Worm (Caenorhabditis elegans): Measurements from ENCODE around the gene srm-6.

srm-6 gene

DNA sequence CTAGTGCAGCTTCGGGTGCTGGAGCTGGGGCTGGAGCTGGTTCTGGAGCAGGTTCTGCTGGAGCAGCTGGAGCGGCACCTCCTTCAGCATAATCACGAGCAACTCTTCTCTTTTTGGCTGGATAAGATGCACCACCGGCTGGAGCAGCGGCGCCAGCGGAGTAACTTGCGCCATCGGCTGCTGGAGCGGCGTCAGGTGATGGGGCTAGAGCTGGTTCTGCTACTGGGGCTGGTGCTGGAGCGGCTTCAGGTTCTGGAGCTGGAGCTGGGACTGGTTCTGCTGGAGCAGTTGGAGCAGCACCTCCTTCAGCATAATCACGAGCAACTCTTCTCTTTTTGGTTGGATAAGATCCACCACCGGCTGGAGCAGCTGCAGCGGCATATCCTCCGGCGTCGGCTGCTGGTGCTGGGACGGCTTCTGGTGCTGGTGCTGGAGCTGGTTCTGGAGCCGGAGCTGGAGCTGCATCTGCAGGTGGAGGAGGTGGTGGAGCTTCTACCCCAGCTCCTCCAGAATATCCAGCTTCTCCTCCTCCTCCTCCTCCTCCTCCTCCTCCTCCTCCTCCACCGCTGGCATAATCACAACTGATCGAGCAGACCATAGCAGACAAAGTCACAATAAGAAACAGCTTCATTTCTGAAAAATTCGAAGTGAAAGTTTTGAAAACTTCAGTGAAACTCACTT lies 17.5 kb upstream of the srm-6 start, which contains the start of gene F47B8.13:
Gene F47B8.13 (minus strand): TSS at position 631 of the 681 bp plus-strand sequence.
- TF ChIP-seq elt-1 (tag; optimal IDR thresholded peaks at IDR 0.05; ENCODE audit: borderline replicate concordance, insufficient read depth) (no peak), snpc-4 (tag; optimal IDR thresholded peaks at IDR 0.05) (no peak), pha-4 (tag; optimal IDR thresholded peaks at IDR 0.05) (no peak), nhr-237 (tag; optimal IDR thresholded peaks at IDR 0.05) (no peak), ceh-83 (GFP tag; optimal IDR thresholded peaks at IDR 0.05) (no peak), elt-3 (tag; optimal IDR thresholded peaks at IDR 0.05) (no peak), cnd-1 (tag; optimal IDR thresholded peaks at IDR 0.05) (no peak), nhr-28 (tag; optimal IDR thresholded peaks at IDR 0.05) (no peak), nhr-76 (tag; optimal IDR thresholded peaks at IDR 0.05) (no peak), flh-1 (GFP tag; optimal IDR thresholded peaks at IDR 0.05) (no peak), sem-2 (GFP tag; optimal IDR thresholded peaks at IDR 0.05) (no peak)

DNA sequence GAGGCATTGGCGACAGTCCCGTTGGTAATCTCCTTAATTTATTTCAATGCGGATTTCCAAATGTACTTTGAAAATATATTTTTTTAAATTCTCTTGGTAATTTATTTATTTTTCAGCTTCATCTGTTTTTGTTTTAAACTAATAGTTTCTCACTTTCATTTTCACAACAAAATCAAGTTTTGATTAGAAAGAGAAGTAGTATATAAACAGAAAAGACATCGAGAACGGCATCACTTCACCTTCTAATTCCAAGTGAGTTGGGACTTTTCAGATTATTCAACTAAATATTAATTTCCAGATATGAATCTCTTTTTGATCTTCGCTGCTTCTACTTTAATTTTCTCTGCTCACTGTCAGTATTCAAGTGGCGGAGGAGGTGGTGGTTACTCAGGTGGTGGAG lies 16.5 kb upstream of the srm-6 start, which contains the start of gene F47B8.14:
Gene F47B8.14 (plus strand): TSS at position 301 of the 400 bp plus-strand sequence.
- no peak for TF ChIP-seq nhr-12 (tag; optimal IDR thresholded peaks at IDR 0.05)
- TF ChIP-seq unc-62 (GFP tag; optimal IDR thresholded peaks at IDR 0.05): no peak
- TF ChIP-seq lsy-2 (tag; optimal IDR thresholded peaks at IDR 0.05): no peak
- TF ChIP-seq ceh-83 (GFP tag; optimal IDR thresholded peaks at IDR 0.05): no peak
- no peak for TF ChIP-seq snpc-4 (tag; optimal IDR thresholded peaks at IDR 0.05)
- TF ChIP-seq elt-1 (tag; optimal IDR thresholded peaks at IDR 0.05; ENCODE audit: borderline replicate concordance, insufficient read depth): no peak
- TF ChIP-seq drap-1 (GFP tag; optimal IDR thresholded peaks at IDR 0.05): no peak
- TF ChIP-seq mls-2 (tag; optimal IDR thresholded peaks at IDR 0.05): no peak
- TF ChIP-seq ceh-39 (tag; optimal IDR thresholded peaks at IDR 0.05): no peak
- no peak for TF ChIP-seq sem-2 (GFP tag; optimal IDR thresholded peaks at IDR 0.05)
- no peak for TF ChIP-seq M03D4.4 (tag; optimal IDR thresholded peaks at IDR 0.05)
- TF ChIP-seq mab-5 (tag; optimal IDR thresholded peaks at IDR 0.05): no peak
- no peak for TF ChIP-seq nhr-76 (tag; optimal IDR thresholded peaks at IDR 0.05)

DNA sequence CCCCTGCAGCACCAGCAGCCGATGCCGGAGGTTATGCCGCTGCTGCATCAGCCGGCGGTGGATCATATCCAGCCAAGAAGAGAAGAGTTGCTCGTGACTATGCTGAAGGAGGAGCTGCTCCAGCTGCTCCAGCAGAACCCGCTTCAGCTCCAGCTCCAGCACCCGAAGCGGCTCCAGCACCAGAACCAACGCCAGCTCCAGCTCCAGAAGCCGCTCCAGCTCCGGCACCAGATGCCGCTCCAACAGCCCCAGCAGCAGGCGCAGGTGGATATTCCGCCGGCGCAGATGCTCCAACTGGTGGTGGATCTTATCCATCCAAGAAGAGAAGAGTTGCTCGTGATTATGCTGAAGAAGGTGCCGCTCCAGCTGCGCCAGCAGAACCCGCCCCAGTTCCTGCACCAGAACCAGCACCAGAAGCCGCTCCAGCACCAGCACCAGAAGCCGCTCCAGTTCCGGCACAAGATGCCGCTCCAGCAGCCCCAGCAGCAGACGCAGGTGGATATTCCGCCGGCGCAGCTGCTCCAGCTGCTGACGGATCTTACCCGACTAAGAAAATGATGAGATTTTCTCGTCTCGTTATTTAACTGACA lies 15.9 kb upstream of the srm-6 start:
- no peak for TF ChIP-seq unc-62 (GFP tag; optimal IDR thresholded peaks at IDR 0.05)
- no peak for TF ChIP-seq mep-1 (tag; optimal IDR thresholded peaks at IDR 0.05)
- TF ChIP-seq sptf-1 (tag; optimal IDR thresholded peaks at IDR 0.05): peak; percentile 22
- TF ChIP-seq nhr-12 (tag; optimal IDR thresholded peaks at IDR 0.05): no peak
- peak; percentile 31 for TF ChIP-seq drap-1 (GFP tag; optimal IDR thresholded peaks at IDR 0.05)

DNA sequence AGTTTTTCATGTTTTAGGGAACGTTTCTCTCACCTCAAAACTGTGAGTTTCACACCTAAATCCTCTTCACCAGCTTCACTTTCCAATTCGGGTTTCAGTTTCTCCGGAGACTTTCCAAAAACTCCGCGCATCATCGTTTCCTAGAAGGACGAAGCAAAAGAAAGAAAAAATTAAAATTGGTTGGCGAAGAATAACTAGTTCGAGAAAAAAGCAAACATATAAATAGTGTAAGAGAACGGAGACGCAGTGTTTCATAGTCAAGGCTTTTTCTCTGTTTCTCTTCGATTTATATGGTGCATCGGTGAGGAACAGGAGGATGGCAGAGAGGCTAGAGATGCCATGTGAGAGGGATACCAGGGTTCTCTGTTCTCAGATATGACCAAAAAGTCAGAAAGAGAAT lies 14.0 kb upstream of the srm-6 start, which contains the start of gene F47B8.3:
Gene F47B8.3 (minus strand): TSS at position 261 of the 400 bp plus-strand sequence.
- TF ChIP-seq ces-1 (GFP tag; optimal IDR thresholded peaks at IDR 0.05) (peak; percentile 17), flh-1 (GFP tag; optimal IDR thresholded peaks at IDR 0.05) (no peak)

DNA sequence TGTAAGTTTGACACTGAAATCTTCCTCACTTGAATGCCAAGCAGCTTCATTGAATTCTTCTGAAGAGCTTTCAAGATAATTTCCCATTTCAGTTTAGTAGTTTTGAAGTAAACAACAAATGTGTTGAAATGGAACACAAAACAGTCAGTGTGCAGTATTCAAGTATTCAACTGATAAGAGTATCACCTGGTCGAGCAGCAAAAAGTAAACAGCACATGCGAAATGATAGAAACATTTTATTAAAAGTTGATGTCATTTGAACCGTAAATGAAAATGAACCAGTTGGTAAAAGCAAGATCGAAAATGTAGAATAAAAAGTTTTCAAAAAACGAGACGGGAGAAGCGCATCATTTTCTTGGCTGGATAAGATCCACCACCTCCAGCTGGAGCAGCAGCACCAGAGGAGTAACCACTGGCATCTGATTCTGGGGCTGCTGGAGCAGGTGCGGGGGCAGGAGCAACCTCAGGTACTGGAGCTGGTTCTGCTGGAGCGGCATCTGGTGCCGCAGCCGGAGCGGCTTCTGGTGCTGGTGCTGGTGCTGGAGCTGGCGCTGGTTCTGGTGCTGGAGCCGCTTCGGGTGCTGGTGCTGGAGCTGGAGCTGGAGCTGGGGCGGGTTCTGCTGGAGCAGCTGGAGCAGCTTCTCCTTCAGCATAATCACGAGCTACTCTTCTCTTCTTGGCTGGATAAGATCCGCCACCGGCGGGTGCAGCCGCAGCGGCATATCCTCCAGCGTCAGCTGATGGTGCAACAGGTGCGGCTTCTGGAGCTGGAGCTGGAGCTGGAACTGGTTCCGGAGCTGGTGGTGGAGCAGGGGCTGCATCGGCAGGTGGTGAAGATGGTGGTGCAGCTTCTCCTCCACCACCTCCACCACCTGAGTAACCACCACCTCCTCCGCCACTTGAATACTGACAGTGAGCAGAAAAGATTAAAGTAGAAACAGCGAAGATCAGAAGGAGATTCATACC lies 12.0 kb upstream of the srm-6 start, which contains the start of the genes F47B8.4 and F47B8.18:
Gene F47B8.4 (minus strand): TSS at position 172 of the 966 bp plus-strand sequence.
Gene F47B8.18 (minus strand): TSS at position 963 of the 966 bp plus-strand sequence.
- TF ChIP-seq pha-4 (tag; optimal IDR thresholded peaks at IDR 0.05) (no peak), mab-5 (tag; optimal IDR thresholded peaks at IDR 0.05) (no peak), ceh-43 (GFP tag; optimal IDR thresholded peaks at IDR 0.05) (no peak), lin-32 (GFP tag; optimal IDR thresholded peaks at IDR 0.05) (no peak), elt-3 (tag; optimal IDR thresholded peaks at IDR 0.05) (no peak), nhr-12 (tag; optimal IDR thresholded peaks at IDR 0.05) (no peak)

DNA sequence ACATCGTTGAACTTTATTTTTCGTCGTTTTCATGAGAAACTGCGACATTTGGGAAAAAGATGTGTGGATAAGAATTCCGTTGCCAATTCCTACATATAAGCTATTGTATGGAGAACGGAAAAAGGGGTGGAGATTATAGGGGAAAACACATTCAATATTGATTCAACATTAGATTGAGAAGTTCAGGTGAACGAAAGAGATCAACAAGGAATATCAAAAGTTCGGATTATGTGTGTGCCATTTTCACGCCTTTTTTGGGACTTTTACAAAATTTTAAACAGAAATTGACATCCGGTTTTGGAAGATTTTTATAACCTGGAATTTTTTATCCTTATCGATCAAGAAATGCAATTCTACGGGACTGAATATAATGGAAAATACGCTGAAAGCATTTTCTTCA lies 9.0 kb upstream of the srm-6 start, which contains the start of gene F47B8.5:
Gene F47B8.5 (minus strand): TSS at position 101 of the 400 bp plus-strand sequence.
- no peak for TF ChIP-seq lin-32 (GFP tag; optimal IDR thresholded peaks at IDR 0.05)
- no peak for TF ChIP-seq drap-1 (GFP tag; optimal IDR thresholded peaks at IDR 0.05)
- TF ChIP-seq bed-3 (GFP tag; optimal IDR thresholded peaks at IDR 0.05): no peak
- no peak for TF ChIP-seq elt-3 (tag; optimal IDR thresholded peaks at IDR 0.05)
- TF ChIP-seq sptf-1 (tag; optimal IDR thresholded peaks at IDR 0.05): no peak
- TF ChIP-seq snpc-4 (tag; optimal IDR thresholded peaks at IDR 0.05): no peak
- no peak for TF ChIP-seq nhr-2 (tag; optimal IDR thresholded peaks at IDR 0.05)
- TF ChIP-seq flh-1 (GFP tag; optimal IDR thresholded peaks at IDR 0.05): no peak
- TF ChIP-seq blmp-1 (tag; optimal IDR thresholded peaks at IDR 0.05): no peak
- TF ChIP-seq elt-1 (tag; optimal IDR thresholded peaks at IDR 0.05; ENCODE audit: borderline replicate concordance, insufficient read depth): no peak
- no peak for TF ChIP-seq nhr-12 (tag; optimal IDR thresholded peaks at IDR 0.05)
- TF ChIP-seq zip-8 (tag; optimal IDR thresholded peaks at IDR 0.05): no peak
- TF ChIP-seq nhr-237 (tag; optimal IDR thresholded peaks at IDR 0.05): no peak
- no peak for TF ChIP-seq ceh-39 (tag; optimal IDR thresholded peaks at IDR 0.05)
- no peak for TF ChIP-seq ham-2 (GFP tag; optimal IDR thresholded peaks at IDR 0.05)
- TF ChIP-seq unc-39 (tag; optimal IDR thresholded peaks at IDR 0.05): no peak
- TF ChIP-seq sem-2 (GFP tag; optimal IDR thresholded peaks at IDR 0.05): no peak

All from whole organism, mixed stage, embryonic.